Fruit fly (Drosophila melanogaster) whole organism: ENCODE data around the gene Agpat2.

Experiments used
- EcR ChIP-seq, 2 experiments: fragments of >200 bp; optimal IDR thresholded peaks; 2 replicates each; lab custom pipeline; 2017; ENCODE audit warnings: missing biosample characterization in 2 of 2, missing genetic modification characterization in 2 of 2, missing genetic modification reagents in 2 of 2
- pan ChIP-seq: fragments of >200 bp; optimal IDR thresholded peaks from 2 replicates; lab custom pipeline; 2017
- psq ChIP-seq: fragments of >200 bp; optimal IDR thresholded peaks from 2 replicates; lab custom pipeline; 2017
- usp ChIP-seq: fragments of >200 bp; optimal IDR thresholded peaks from 2 replicates; lab custom pipeline; 2017; ENCODE audit warnings: missing biosample characterization, missing genetic modification characterization, mixed read lengths

DNA sequence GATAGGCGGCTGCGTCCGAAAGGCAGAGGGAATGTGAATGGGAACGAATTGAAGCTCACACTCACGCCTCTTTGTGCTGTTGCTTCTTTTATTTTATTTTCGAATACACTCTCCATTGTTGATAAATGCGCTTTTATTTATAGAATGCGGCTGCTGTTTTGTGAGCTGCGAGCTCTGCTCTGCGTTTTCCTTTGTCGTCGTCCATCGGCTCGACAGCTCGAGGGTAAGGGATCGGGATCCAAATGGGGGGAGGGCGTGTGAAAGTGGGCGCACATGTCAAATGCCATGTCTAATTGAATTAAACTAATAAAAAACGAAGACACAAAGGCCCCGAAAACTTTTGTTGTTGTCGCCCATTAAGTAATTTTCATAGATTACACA lies 39.7 kb downstream of the Agpat2 start:
- no peak for TF ChIP-seq pan (lab: Kevin White, UChicago)
- TF ChIP-seq usp (GFP tag; lab: Kevin White, UChicago) = no peak
- peak in 1 of 2 experiments; percentile 1 for TF ChIP-seq EcR (GFP tag; optimal IDR thresholded peaks at IDR 0.05; lab: Kevin White, UChicago)
- no peak for TF ChIP-seq psq
